Fruit fly (Drosophila melanogaster) Kc167 (cell line): ENCODE results near the gene ckd.

ENCODE experiments used
- Myc ChIP-seq: fragments of >200 bp; optimal IDR thresholded peaks from 2 replicates; lab custom pipeline; 2017; ENCODE audit warnings: missing external identifiers
- Sin3A ChIP-seq: fragments of >200 bp; optimal IDR thresholded peaks from 2 replicates; lab custom pipeline; 2018; ENCODE audit warnings: missing external identifiers
- h ChIP-seq: fragments of >200 bp; optimal IDR thresholded peaks from 3 replicates; lab custom pipeline; 2018; ENCODE audit warnings: missing external identifiers
- insv ChIP-seq: fragments of >200 bp; optimal IDR thresholded peaks from 3 replicates; lab custom pipeline; 2018; ENCODE audit warnings: missing external identifiers
- psq ChIP-seq: fragments of >200 bp; optimal IDR thresholded peaks from 2 replicates; lab custom pipeline; 2017; ENCODE audit warnings: missing external identifiers
- ttk ChIP-seq: sonication (Bioruptor generic); optimal IDR thresholded peaks from 2 replicates; lab custom pipeline; 2017; ENCODE audit warnings: missing external identifiers

ckd gene

dm6 chr3L:3305430-3305829 lies 47.8 kb downstream of the ckd start:
- TF ChIP-seq Myc (lab: Kevin White, UChicago) = no peak
- no peak for TF ChIP-seq psq (lab: Kevin White, UChicago)
- no peak for TF ChIP-seq Sin3A (lab: Kevin White, UChicago)
- TF ChIP-seq ttk (lab: Kevin White, UChicago) = no peak
- no peak for TF ChIP-seq h (lab: Kevin White, UChicago)
- no peak for TF ChIP-seq insv (lab: Kevin White, UChicago)

DNA sequence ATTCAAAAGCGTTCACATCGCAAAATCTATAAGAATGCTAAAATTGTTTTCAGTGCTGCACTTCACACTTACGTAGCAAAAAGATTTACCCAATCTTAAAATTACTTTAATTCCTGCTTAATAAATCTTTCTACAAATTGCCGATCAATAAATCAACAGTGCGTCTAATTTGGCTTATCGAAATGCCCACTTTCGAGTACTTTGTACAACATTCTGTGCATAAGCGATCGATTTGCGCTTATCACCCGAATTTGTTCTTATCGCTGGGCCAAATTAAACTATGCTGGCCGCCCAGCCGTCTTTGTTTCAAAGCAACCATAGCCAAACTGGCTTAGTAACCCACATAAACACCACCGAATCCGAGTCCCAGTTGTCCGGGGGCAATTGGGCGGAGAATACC lies 48.8 kb downstream of the ckd start:
- no peak for TF ChIP-seq h (lab: Kevin White, UChicago)
- TF ChIP-seq psq (lab: Kevin White, UChicago) = no peak
- no peak for TF ChIP-seq insv (lab: Kevin White, UChicago)
- no peak for TF ChIP-seq Myc (lab: Kevin White, UChicago)
- TF ChIP-seq Sin3A (lab: Kevin White, UChicago) = no peak
- no peak for TF ChIP-seq ttk (lab: Kevin White, UChicago)

dm6 chr3L:3307593-3307992 lies 49.9 kb downstream of the ckd start:
- TF ChIP-seq psq (lab: Kevin White, UChicago) = no peak

- no peak for TF ChIP-seq insv (lab: Kevin White, UChicago)
- no peak for TF ChIP-seq ttk (lab: Kevin White, UChicago)
- TF ChIP-seq psq (lab: Kevin White, UChicago) = no peak
- no peak for TF ChIP-seq h (lab: Kevin White, UChicago)
- TF ChIP-seq Sin3A (lab: Kevin White, UChicago) = no peak
- TF ChIP-seq Myc (lab: Kevin White, UChicago) = no peak
Measured at dm6 chr3L:3308676-3309613, 51.3 kb downstream of the ckd start.

dm6 chr3L:3314049-3314448 lies 56.4 kb downstream of the ckd start, which contains the start of gene Drsl2:
Gene Drsl2 (plus strand): TSS chr3L:3314349.
- TF ChIP-seq psq (lab: Kevin White, UChicago) (no peak), insv (lab: Kevin White, UChicago) (no peak), Sin3A (lab: Kevin White, UChicago) (no peak), ttk (lab: Kevin White, UChicago) (no peak), h (lab: Kevin White, UChicago) (no peak), Myc (lab: Kevin White, UChicago) (no peak)

- TF ChIP-seq Myc (lab: Kevin White, UChicago) (no peak), insv (lab: Kevin White, UChicago) (no peak), psq (lab: Kevin White, UChicago) (no peak), Sin3A (lab: Kevin White, UChicago) (no peak), h (lab: Kevin White, UChicago) (no peak), ttk (lab: Kevin White, UChicago) (no peak)
Measured at dm6 chr3L:3314696-3315095, 57.0 kb downstream of the ckd start, which contains the start of gene Drsl3. Gene Drsl3 (plus strand): TSS chr3L:3314996.

DNA sequence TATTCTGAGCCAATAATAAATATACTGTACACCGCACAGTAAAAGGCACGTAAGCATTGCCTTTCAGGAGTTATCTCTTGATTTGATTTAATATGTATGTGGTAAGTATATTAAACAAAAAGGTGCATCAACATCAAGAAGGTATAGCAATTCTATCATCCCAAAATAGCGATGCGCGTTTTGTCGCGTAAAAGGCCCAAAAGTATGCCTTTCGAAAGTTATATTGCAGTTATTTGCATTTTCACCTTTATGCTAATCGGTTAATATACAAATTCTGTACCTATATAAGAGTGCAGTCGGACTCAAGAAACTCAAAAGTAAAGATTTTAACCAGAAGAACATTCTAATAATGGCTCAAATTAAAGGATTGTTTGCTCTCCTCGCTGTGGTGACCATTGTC lies 57.6 kb downstream of the ckd start, which contains the start of gene Drsl4:
Drsl4 (plus strand) TSS at position 333 of the 400 bp plus-strand sequence.
- no peak for TF ChIP-seq insv (lab: Kevin White, UChicago)
- no peak for TF ChIP-seq ttk (lab: Kevin White, UChicago)
- no peak for TF ChIP-seq Myc (lab: Kevin White, UChicago)
- TF ChIP-seq Sin3A (lab: Kevin White, UChicago) = no peak
- no peak for TF ChIP-seq psq (lab: Kevin White, UChicago)
- no peak for TF ChIP-seq h (lab: Kevin White, UChicago)

dm6 chr3L:3316441-3316840 lies 58.8 kb downstream of the ckd start, which contains the start of gene Drsl5:
Gene Drsl5 (plus strand): TSS chr3L:3316781.
- TF ChIP-seq Sin3A (lab: Kevin White, UChicago) = no peak
- TF ChIP-seq Myc (lab: Kevin White, UChicago) = no peak
- no peak for TF ChIP-seq insv (lab: Kevin White, UChicago)
- TF ChIP-seq h (lab: Kevin White, UChicago) = no peak
- no peak for TF ChIP-seq psq (lab: Kevin White, UChicago)
